Worm (Caenorhabditis elegans) whole organism, midembryonic: ENCODE measurements around the gene srh-98.

Experiments used
- T22C8.4 ChIP-seq: fragments of 200-800 bp; sonication (Bioruptor generic); IDR thresholded peaks from 2 replicates; pipeline ENCODE4 v1.3.6; 2022; ENCODE audit warnings: missing genetic modification characterization, missing compliant biosample characterization
- cog-1 ChIP-seq: sonication (generic microtip); optimal IDR thresholded peaks from 2 replicates; lab custom pipeline; 2016; ENCODE audit warnings: missing genetic modification characterization, missing compliant biosample characterization
- flt-1 ChIP-seq: fragments of 200-800 bp; sonication (Bioruptor generic); IDR thresholded peaks from 2 replicates; pipeline ENCODE4 v1.3.6; 2022; ENCODE audit warnings: missing genetic modification characterization, missing compliant biosample characterization
- klf-2 ChIP-seq: fragments of 200-800 bp; sonication (Bioruptor generic); conservative IDR thresholded peaks from 2 replicates; pipeline ENCODE4 v1.3.6; 2022; ENCODE audit warnings: missing genetic modification reagents, missing genetic modification characterization, missing compliant biosample characterization
- med-1 ChIP-seq: sonication (generic microtip); optimal IDR thresholded peaks from 2 replicates; lab custom pipeline; 2017; ENCODE audit warnings: missing genetic modification characterization, mild to moderate bottlenecking, missing compliant biosample characterization, antibody characterized with exemption, missing genetic modification reagents; ENCODE audit not compliant: insufficient read depth
- ref-1 ChIP-seq: fragments of 200-800 bp; sonication (Bioruptor generic); conservative IDR thresholded peaks from 2 replicates; pipeline ENCODE4 v1.3.6; 2022; ENCODE audit warnings: missing genetic modification reagents, missing genetic modification characterization, missing compliant biosample characterization
- tab-1 ChIP-seq: fragments of 200-800 bp; sonication (Bioruptor generic); IDR thresholded peaks from 2 replicates; pipeline ENCODE4 v1.3.6; 2022; ENCODE audit warnings: missing genetic modification characterization, missing compliant biosample characterization
- ztf-23 ChIP-seq: fragments of 200-800 bp; sonication (Bioruptor generic); IDR thresholded peaks from 2 replicates; pipeline ENCODE4 v1.3.6; 2022; ENCODE audit warnings: missing genetic modification reagents, missing genetic modification characterization, missing compliant biosample characterization
- ztf-29 ChIP-seq: fragments of 200-800 bp; sonication (Bioruptor generic); IDR thresholded peaks from 2 replicates; pipeline ENCODE4 v1.3.6; 2022; ENCODE audit warnings: missing genetic modification reagents, missing genetic modification characterization, missing compliant biosample characterization

srh-98 gene

ce11 chrV:16192114-16192513 is 43.4 kb downstream of the srh-98 start, which contains the start of gene srh-279:
srh-279 (plus strand) TSS chrV:16192414.
- TF ChIP-seq tab-1 (GFP tag; lab: Robert Waterston, UW) (no peak), ref-1 (GFP tag; lab: Robert Waterston, UW) (no peak), ztf-29 (GFP tag; lab: Robert Waterston, UW) (no peak), T22C8.4 (GFP tag; lab: Robert Waterston, UW) (no peak)

ce11 chrV:16190485-16190884 is 45.1 kb downstream of the srh-98 start, which contains the start of gene srh-281:
srh-281 (plus strand) TSS chrV:16190785.
- TF ChIP-seq T22C8.4 (GFP tag; lab: Robert Waterston, UW) (no peak), med-1 (no peak), klf-2 (no peak), ztf-23 (no peak), ztf-29 (GFP tag; lab: Robert Waterston, UW) (no peak), tab-1 (GFP tag; lab: Robert Waterston, UW) (no peak), ref-1 (GFP tag; lab: Robert Waterston, UW) (no peak), flt-1 (GFP tag; lab: Robert Waterston, UW) (no peak), cog-1 (no peak)
